Worm (Caenorhabditis elegans): ENCODE data around the gene C26G2.2.

ce11 chrX:14694633-14695177 is 30.6 kb downstream of the C26G2.2 start:
- TF ChIP-seq ceh-18 (tag; optimal IDR thresholded peaks at IDR 0.05) (no peak), odd-2 (tag; optimal IDR thresholded peaks at IDR 0.05) (no peak), pax-1 (tag; optimal IDR thresholded peaks at IDR 0.05) (no peak), ceh-45 (GFP tag; IDR thresholded peaks at IDR 0.05) (no peak), ama-1 (optimal IDR thresholded peaks at IDR 0.05) (no peak), rnt-1 (tag; optimal IDR thresholded peaks at IDR 0.05) (no peak), nhr-11 (tag; optimal IDR thresholded peaks at IDR 0.05) (no peak), elt-2 (tag; optimal IDR thresholded peaks at IDR 0.05) (no peak), hlh-30 (tag; optimal IDR thresholded peaks at IDR 0.05; ENCODE audit: insufficient read depth) (no peak), ceh-19 (GFP tag; optimal IDR thresholded peaks at IDR 0.05) (no peak), dve-1 (tag; optimal IDR thresholded peaks at IDR 0.05) (no peak), unc-86 (tag; optimal IDR thresholded peaks at IDR 0.05) (no peak), unc-42 (tag; optimal IDR thresholded peaks at IDR 0.05) (peak; percentile 96), ceh-48 (tag; optimal IDR thresholded peaks at IDR 0.05) (no peak)
